Worm (Caenorhabditis elegans): Measurements from ENCODE around the gene T09A5.15.

T09A5.15 gene

ce11 chrII:7888759-7889158 is 31.0 kb downstream of the T09A5.15 start:
- peak; percentile 43 for TF ChIP-seq elt-2 (tag; optimal IDR thresholded peaks at IDR 0.05)
- TF ChIP-seq pqm-1 (tag; optimal IDR thresholded peaks at IDR 0.05) = peak; percentile 15
- no peak for TF ChIP-seq skn-1 (tag; optimal IDR thresholded peaks at IDR 0.05)
- TF ChIP-seq pha-4 (tag; optimal IDR thresholded peaks at IDR 0.05) = peak; percentile 89

- TF ChIP-seq R02D3.7 (tag; optimal IDR thresholded peaks at IDR 0.05) (no peak), elt-2 (tag; optimal IDR thresholded peaks at IDR 0.05) (peak; percentile 74), pqm-1 (tag; optimal IDR thresholded peaks at IDR 0.05) (peak; percentile 57)
These were observed 31.6 kb downstream of the T09A5.15 start for ce11 chrII:7889321-7889720.

- TF ChIP-seq tbx-2 (tag; optimal IDR thresholded peaks at IDR 0.05) (peak; percentile 24), lin-39 (tag; optimal IDR thresholded peaks at IDR 0.05) (peak; percentile 85), pha-4 (tag; optimal IDR thresholded peaks at IDR 0.05) (peak; percentile 43), ceh-16 (tag; optimal IDR thresholded peaks at IDR 0.05) (no peak), ztf-11 (tag; optimal IDR thresholded peaks at IDR 0.05) (no peak), egl-5 (tag; optimal IDR thresholded peaks at IDR 0.05) (peak; percentile 55), unc-62 (GFP tag; optimal IDR thresholded peaks at IDR 0.05) (peak; percentile 16), pqm-1 (tag; optimal IDR thresholded peaks at IDR 0.05) (peak; percentile 66), nfya-1 (tag; optimal IDR thresholded peaks at IDR 0.05; ENCODE audit: insufficient read depth) (peak; percentile 76), hmg-11 (tag; optimal IDR thresholded peaks at IDR 0.05) (peak; percentile 44), fkh-10 (GFP tag; optimal IDR thresholded peaks at IDR 0.05) (peak; percentile 32), ama-1 (optimal IDR thresholded peaks at IDR 0.05) (peak; percentile 2), elt-2 (tag; optimal IDR thresholded peaks at IDR 0.05) (peak; percentile 90), ztf-4 (tag; optimal IDR thresholded peaks at IDR 0.05) (peak; percentile 32), mdl-1 (tag; optimal IDR thresholded peaks at IDR 0.05) (no peak), nhr-23 (tag; optimal IDR thresholded peaks at IDR 0.05) (peak; percentile 11)
These were observed 34.3 kb downstream of the T09A5.15 start for ce11 chrII:7891869-7892615.

ce11 chrII:7892761-7893272 is 35.1 kb downstream of the T09A5.15 start, which contains the start of gene ptc-1:
TSS of gene ptc-1 (plus strand) at chrII:7893222.
- TF ChIP-seq pha-4 (tag; optimal IDR thresholded peaks at IDR 0.05) = peak; percentile 41
- TF ChIP-seq nhr-67 (tag; optimal IDR thresholded peaks at IDR 0.05) = no peak

- TF ChIP-seq lsy-12 (tag; optimal IDR thresholded peaks at IDR 0.05) (no peak), lin-39 (tag; optimal IDR thresholded peaks at IDR 0.05) (peak; percentile 73)
These were observed 35.9 kb downstream of the T09A5.15 start for ce11 chrII:7893648-7894047.

- no peak for TF ChIP-seq unc-62 (GFP tag; optimal IDR thresholded peaks at IDR 0.05)
- TF ChIP-seq nfya-1 (tag; optimal IDR thresholded peaks at IDR 0.05; ENCODE audit: insufficient read depth) = peak; percentile 19
- no peak for TF ChIP-seq nhr-25 (tag; optimal IDR thresholded peaks at IDR 0.05)
- no peak for TF ChIP-seq nhr-43 (tag; optimal IDR thresholded peaks at IDR 0.05; ENCODE audit: poor library complexity, severe bottlenecking)
- no peak for TF ChIP-seq nhr-67 (tag; optimal IDR thresholded peaks at IDR 0.05)
- no peak for TF ChIP-seq ceh-28 (tag; optimal IDR thresholded peaks at IDR 0.05)
- no peak for TF ChIP-seq jun-1 (tag; optimal IDR thresholded peaks at IDR 0.05)
- no peak for TF ChIP-seq ztf-4 (tag; optimal IDR thresholded peaks at IDR 0.05)
- no peak for TF ChIP-seq nhr-12 (tag; optimal IDR thresholded peaks at IDR 0.05)
- no peak for TF ChIP-seq nhr-23 (tag; optimal IDR thresholded peaks at IDR 0.05)
- TF ChIP-seq nhr-76 (tag; optimal IDR thresholded peaks at IDR 0.05) = no peak
- TF ChIP-seq lin-39 (tag; optimal IDR thresholded peaks at IDR 0.05) = peak; percentile 66
- TF ChIP-seq lin-15B (tag; optimal IDR thresholded peaks at IDR 0.05) = no peak
- no peak for TF ChIP-seq elt-2 (tag; optimal IDR thresholded peaks at IDR 0.05)
- TF ChIP-seq nhr-11 (tag; optimal IDR thresholded peaks at IDR 0.05) = no peak
- TF ChIP-seq egl-27 (tag; optimal IDR thresholded peaks at IDR 0.05) = no peak
These were observed 37.4 kb downstream of the T09A5.15 start for ce11 chrII:7895190-7895589.

Measured in whole organism, L3 larva.